Fruit fly (Drosophila melanogaster): Measurements from ENCODE around the gene Acbp5.

dm6 chr3L:8819441-8819840 is 31.1 kb upstream of the Acbp5 start:
- TF ChIP-seq CG33017 (tag; optimal IDR thresholded peaks at IDR 0.05): no peak
- no peak for TF ChIP-seq tj (GFP tag; optimal IDR thresholded peaks at IDR 0.05)
- TF ChIP-seq CG7045 (GFP tag; optimal IDR thresholded peaks at IDR 0.05): no peak
- TF ChIP-seq CG12768 (GFP tag; optimal IDR thresholded peaks at IDR 0.05): no peak
- no peak for TF ChIP-seq kay (GFP tag; ENCODE audit: borderline replicate concordance)
- no peak for TF ChIP-seq CG1620 (GFP tag; optimal IDR thresholded peaks at IDR 0.05)
- no peak for TF ChIP-seq Hr96 (GFP tag; optimal IDR thresholded peaks at IDR 0.05)
- no peak for TF ChIP-seq toe (GFP tag; optimal IDR thresholded peaks at IDR 0.05)
- no peak for TF ChIP-seq CG5204 (GFP tag; optimal IDR thresholded peaks at IDR 0.05)
- TF ChIP-seq Crg-1 (GFP tag; optimal IDR thresholded peaks at IDR 0.05): no peak
- TF ChIP-seq ovo (GFP tag; optimal IDR thresholded peaks at IDR 0.05): no peak
- no peak for TF ChIP-seq Mnt (GFP tag; optimal IDR thresholded peaks at IDR 0.05)
- TF ChIP-seq bab1 (GFP tag; optimal IDR thresholded peaks at IDR 0.05): no peak

Measured in whole organism, adult.